Worm (Caenorhabditis elegans): ENCODE results near the gene F55H2.7.

DNA sequence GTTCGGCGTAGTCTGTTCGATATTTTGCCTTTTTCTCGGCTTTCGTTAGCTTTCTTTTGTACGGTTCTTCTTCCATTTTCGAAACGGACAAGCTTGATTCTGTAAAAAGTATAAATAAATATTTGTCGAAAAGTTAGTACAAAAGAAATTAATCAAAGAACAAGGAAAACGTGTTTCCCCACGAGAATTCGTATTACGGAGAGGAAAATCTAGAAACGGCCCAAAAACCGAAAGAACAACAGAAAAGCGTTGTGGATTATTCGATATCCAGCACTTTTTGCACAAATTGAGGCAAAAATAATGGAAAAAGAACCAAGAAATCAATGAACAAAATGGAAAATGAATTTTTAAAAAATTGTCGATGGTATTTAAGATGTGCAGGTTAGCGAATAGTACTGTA is 26.2 kb upstream of the F55H2.7 start, which contains the start of gene mut-7:
- TF ChIP-seq ztf-29 (GFP tag; IDR thresholded peaks at IDR 0.05), result no peak
- no peak for TF ChIP-seq flt-1 (GFP tag; IDR thresholded peaks at IDR 0.05)
- TF ChIP-seq T22C8.4 (GFP tag; IDR thresholded peaks at IDR 0.05), result no peak
- TF ChIP-seq klf-2 (GFP tag; conservative IDR thresholded peaks at IDR 0.05), result no peak
- TF ChIP-seq med-1 (GFP tag; optimal IDR thresholded peaks at IDR 0.05; ENCODE audit: insufficient read depth), result no peak
- TF ChIP-seq tab-1 (GFP tag; IDR thresholded peaks at IDR 0.05), result no peak
